Worm (Caenorhabditis elegans) whole organism, L2 larva: ENCODE data around the gene nhr-281.

Source experiments
- ama-1 ChIP-seq: fragments of 150-350 bp; optimal IDR thresholded peaks from 2 replicates; lab custom pipeline; 2018; ENCODE audit warnings: inconsistent platforms
- fos-1 ChIP-seq: fragments of 150-350 bp; optimal IDR thresholded peaks from 2 replicates; lab custom pipeline; 2014; ENCODE audit warnings: missing biosample characterization, missing genetic modification characterization
- lin-39 ChIP-seq: fragments of 150-350 bp; optimal IDR thresholded peaks from 2 replicates; lab custom pipeline; 2014; ENCODE audit warnings: missing biosample characterization, missing genetic modification reagents, missing genetic modification characterization
- mdl-1 ChIP-seq, 2 experiments: fragments of 150-350 bp in 1 of 2; sonication (generic microtip) in 1 of 2; optimal IDR thresholded peaks; 2 replicates each; lab custom pipeline; 2017; ENCODE audit warnings: missing biosample characterization in 2 of 2, missing genetic modification characterization in 2 of 2
- nhr-11 ChIP-seq: fragments of 150-350 bp; optimal IDR thresholded peaks from 2 replicates; lab custom pipeline; 2014; ENCODE audit warnings: missing biosample characterization, missing genetic modification characterization
- nhr-237 ChIP-seq: fragments of 150-350 bp; optimal IDR thresholded peaks from 2 replicates; lab custom pipeline; 2014; ENCODE audit warnings: missing biosample characterization, missing genetic modification characterization

- no peak for TF ChIP-seq lin-39 (tag; lab: Kevin White, UChicago)
- no peak for TF ChIP-seq fos-1 (tag; lab: Kevin White, UChicago)
- TF ChIP-seq nhr-11 (tag; lab: Kevin White, UChicago): no peak
- TF ChIP-seq nhr-237 (tag; lab: Kevin White, UChicago): no peak
- TF ChIP-seq ama-1 (lab: Kevin White, UChicago): no peak
- TF ChIP-seq mdl-1 (tag; optimal IDR thresholded peaks at IDR 0.05; lab: Kevin White, UChicago): no peak
These were observed 19.4 kb upstream of the nhr-281 start for ce11 chrX:14132677-14133076.
